Fruit fly (Drosophila melanogaster) whole organism, prepupa: ENCODE results near the gene CG42671.

ENCODE experiments used
- CG10631 ChIP-seq: fragments of 200-800 bp; sonication (Bioruptor generic); optimal IDR thresholded peaks from 2 replicates; lab custom pipeline; 2016; ENCODE audit warnings: missing biosample characterization, missing genetic modification characterization
- CG10669 ChIP-seq: fragments of 200-800 bp; sonication (Bioruptor generic); optimal IDR thresholded peaks from 3 replicates; lab custom pipeline; 2018; ENCODE audit warnings: missing biosample characterization, mild to moderate bottlenecking, missing genetic modification characterization, moderate library complexity
- CG11902 ChIP-seq: fragments of 200-800 bp; sonication (Bioruptor generic); optimal IDR thresholded peaks from 3 replicates; lab custom pipeline; 2016; ENCODE audit warnings: missing biosample characterization, missing genetic modification characterization
- CG15336 ChIP-seq: fragments of 200-800 bp; sonication (Bioruptor generic); IDR thresholded peaks from 2 replicates; pipeline ENCODE4 v1.3.6; 2022; ENCODE audit warnings: missing biosample characterization, missing genetic modification characterization
- CG16779 ChIP-seq: fragments of 200-800 bp; sonication (Bioruptor generic); optimal IDR thresholded peaks from 3 replicates; lab custom pipeline; 2017; ENCODE audit warnings: missing biosample characterization, mild to moderate bottlenecking, missing genetic modification characterization
- CG3032 ChIP-seq: fragments of 200-800 bp; optimal IDR thresholded peaks from 2 replicates; lab custom pipeline; 2019; ENCODE audit warnings: missing biosample characterization, mild to moderate bottlenecking, missing genetic modification characterization, moderate library complexity
- CG32006 ChIP-seq: fragments of 200-800 bp; sonication (Bioruptor generic); optimal IDR thresholded peaks from 3 replicates; lab custom pipeline; 2017; ENCODE audit warnings: missing biosample characterization, mild to moderate bottlenecking, missing genetic modification characterization
- CG3919 ChIP-seq: fragments of 200-800 bp; sonication (Bioruptor generic); optimal IDR thresholded peaks from 3 replicates; lab custom pipeline; 2016; ENCODE audit warnings: missing biosample characterization, missing genetic modification characterization
- CG4318 ChIP-seq: fragments of 200-800 bp; sonication (Bioruptor generic); optimal IDR thresholded peaks from 3 replicates; lab custom pipeline; 2017; ENCODE audit warnings: missing biosample characterization, mild to moderate bottlenecking, missing genetic modification characterization
- CG6163 ChIP-seq: fragments of 200-800 bp; sonication (Bioruptor generic); IDR thresholded peaks from 3 replicates; pipeline ENCODE4 v1.3.6; 2022; ENCODE audit warnings: missing biosample characterization, missing genetic modification characterization
- CG6276 ChIP-seq: fragments of 200-800 bp; sonication (Bioruptor generic); optimal IDR thresholded peaks from 2 replicates; lab custom pipeline; 2017; ENCODE audit warnings: missing biosample characterization, mild to moderate bottlenecking, missing genetic modification characterization
- CG6854 ChIP-seq: fragments of 200-800 bp; sonication (Bioruptor generic); optimal IDR thresholded peaks from 2 replicates; lab custom pipeline; 2017; ENCODE audit warnings: missing biosample characterization, mild to moderate bottlenecking, missing genetic modification characterization
- CG7368 ChIP-seq: fragments of 200-800 bp; sonication (Bioruptor generic); optimal IDR thresholded peaks from 3 replicates; lab custom pipeline; 2016; ENCODE audit warnings: missing biosample characterization, missing genetic modification characterization
- CG8319 ChIP-seq: fragments of 200-800 bp; sonication (Bioruptor generic); optimal IDR thresholded peaks from 3 replicates; lab custom pipeline; 2016; ENCODE audit warnings: missing biosample characterization, missing genetic modification characterization
- CG9139 ChIP-seq: fragments of 200-800 bp; sonication (Bioruptor generic); optimal IDR thresholded peaks from 3 replicates; lab custom pipeline; 2017; ENCODE audit warnings: missing biosample characterization, mild to moderate bottlenecking, missing genetic modification characterization
- Eip75B ChIP-seq: fragments of 200-800 bp; sonication (Bioruptor generic); optimal IDR thresholded peaks from 3 replicates; lab custom pipeline; 2016; ENCODE audit warnings: missing biosample characterization, missing genetic modification characterization
- Eip93F ChIP-seq: fragments of 200-800 bp; sonication (Bioruptor generic); optimal IDR thresholded peaks from 2 replicates; lab custom pipeline; 2016; ENCODE audit warnings: missing biosample characterization, mild to moderate bottlenecking, missing genetic modification characterization
- Ets96B ChIP-seq: fragments of 200-800 bp; optimal IDR thresholded peaks from 2 replicates; lab custom pipeline; 2019; ENCODE audit warnings: missing biosample characterization, mild to moderate bottlenecking, missing genetic modification characterization, moderate library complexity
- Gug ChIP-seq: fragments of 200-800 bp; sonication (Bioruptor generic); IDR thresholded peaks from 2 replicates; pipeline ENCODE4 v1.3.6; 2022; ENCODE audit warnings: missing biosample characterization, missing genetic modification characterization
- Hr38 ChIP-seq: sonication (Bioruptor generic); optimal IDR thresholded peaks from 2 replicates; lab custom pipeline; 2016; ENCODE audit warnings: missing biosample characterization, missing genetic modification characterization
- Hr4 ChIP-seq: fragments of 200-800 bp; sonication (Bioruptor generic); optimal IDR thresholded peaks from 3 replicates; lab custom pipeline; 2016; ENCODE audit warnings: missing biosample characterization, missing genetic modification characterization
- Lpt ChIP-seq: fragments of 200-800 bp; sonication (Bioruptor generic); optimal IDR thresholded peaks from 3 replicates; lab custom pipeline; 2016; ENCODE audit warnings: missing biosample characterization, missing genetic modification characterization
- Sox102F ChIP-seq: fragments of 200-800 bp; sonication (Bioruptor generic); optimal IDR thresholded peaks from 2 replicates; lab custom pipeline; 2016; ENCODE audit warnings: missing biosample characterization, mild to moderate bottlenecking, missing genetic modification characterization
- Sox15 ChIP-seq: fragments of 200-800 bp; sonication (Bioruptor generic); optimal IDR thresholded peaks from 3 replicates; lab custom pipeline; 2016; ENCODE audit warnings: missing biosample characterization, missing genetic modification characterization
- acj6 ChIP-seq: fragments of 200-800 bp; sonication (Bioruptor generic); optimal IDR thresholded peaks from 3 replicates; lab custom pipeline; 2016; ENCODE audit warnings: missing biosample characterization, missing genetic modification characterization
- cyc ChIP-seq: fragments of 200-800 bp; sonication (Bioruptor generic); optimal IDR thresholded peaks from 3 replicates; lab custom pipeline; 2016; ENCODE audit warnings: missing biosample characterization, missing genetic modification characterization
- dsx ChIP-seq: fragments of 200-800 bp; optimal IDR thresholded peaks from 3 replicates; lab custom pipeline; 2019; ENCODE audit warnings: missing biosample characterization, mild to moderate bottlenecking, missing genetic modification characterization, moderate library complexity; ENCODE audit not compliant: poor library complexity, severe bottlenecking
- eg ChIP-seq: fragments of 200-800 bp; sonication (Bioruptor generic); IDR thresholded peaks from 3 replicates; pipeline ENCODE4 v1.3.6; 2022; ENCODE audit warnings: missing biosample characterization, missing genetic modification characterization
- fkh ChIP-seq: fragments of 200-800 bp; sonication (Bioruptor generic); optimal IDR thresholded peaks from 3 replicates; lab custom pipeline; 2017; ENCODE audit warnings: missing biosample characterization, mild to moderate bottlenecking, missing genetic modification characterization, moderate library complexity
- lz ChIP-seq: fragments of 200-800 bp; sonication (Bioruptor generic); optimal IDR thresholded peaks from 3 replicates; lab custom pipeline; 2016; ENCODE audit warnings: missing biosample characterization, missing genetic modification characterization
- net ChIP-seq: fragments of 200-800 bp; sonication (Bioruptor generic); optimal IDR thresholded peaks from 3 replicates; lab custom pipeline; 2016; ENCODE audit warnings: missing biosample characterization, missing genetic modification characterization
- pdm3 ChIP-seq: fragments of 200-800 bp; sonication (Bioruptor generic); optimal IDR thresholded peaks from 3 replicates; lab custom pipeline; 2016; ENCODE audit warnings: missing biosample characterization, missing genetic modification characterization
- spab ChIP-seq: fragments of 200-800 bp; sonication (Bioruptor generic); optimal IDR thresholded peaks from 2 replicates; lab custom pipeline; 2017; ENCODE audit warnings: missing biosample characterization, mild to moderate bottlenecking, missing genetic modification characterization, missing genetic modification reagents
- ss ChIP-seq, 2 experiments: fragments of 200-800 bp; sonication (Bioruptor generic); optimal IDR thresholded peaks; 2 replicates in 1 of 2; 3 replicates in 1 of 2; lab custom pipeline; 2017 to 2018; ENCODE audit warnings: mild to moderate bottlenecking in 2 of 2, missing biosample characterization in 2 of 2, missing genetic modification characterization in 2 of 2, moderate library complexity in 1 of 2
- svp ChIP-seq: fragments of 200-800 bp; sonication (Bioruptor generic); peaks from one replicate; lab custom pipeline; 2016; ENCODE audit warnings: missing biosample characterization, missing genetic modification characterization
- topi ChIP-seq: fragments of 200-800 bp; sonication (Bioruptor generic); optimal IDR thresholded peaks from 3 replicates; lab custom pipeline; 2016; ENCODE audit warnings: missing biosample characterization, missing genetic modification characterization
- vri ChIP-seq: fragments of 200-800 bp; sonication (Bioruptor generic); optimal IDR thresholded peaks from 3 replicates; lab custom pipeline; 2016; ENCODE audit warnings: missing biosample characterization, mild to moderate bottlenecking, missing genetic modification characterization

The CG42671 gene

dm6 chr3L:11217893-11218292 lies 3.6 kb downstream of the CG42671 start (continued):
- TF ChIP-seq CG10669 (GFP tag; lab: Kevin White, UChicago) (no peak), Sox102F (GFP tag; lab: Kevin White, UChicago) (no peak), CG6276 (peak; percentile 40), ss (GFP tag; optimal IDR thresholded peaks at IDR 0.05; lab: Kevin White, UChicago) (no peak), vri (GFP tag; lab: Kevin White, UChicago) (no peak), CG32006 (peak; percentile 30), CG3919 (GFP tag; lab: Kevin White, UChicago) (no peak), pdm3 (GFP tag; lab: Kevin White, UChicago) (peak; percentile 28), CG7368 (GFP tag; lab: Kevin White, UChicago) (no peak), Eip75B (GFP tag; lab: Kevin White, UChicago) (no peak), CG10631 (GFP tag; lab: Kevin White, UChicago) (no peak), spab (GFP tag; lab: Kevin White, UChicago) (no peak), topi (no peak), dsx (GFP tag; lab: Kevin White, UChicago) (no peak), fkh (no peak), eg (GFP tag; lab: Robert Waterston, UW) (no peak), net (no peak), svp (no peak), CG9139 (GFP tag; lab: Kevin White, UChicago) (no peak), CG16779 (tag; lab: Kevin White, UChicago) (no peak), CG8319 (GFP tag; lab: Kevin White, UChicago) (no peak), Sox15 (GFP tag; lab: Kevin White, UChicago) (no peak)

DNA sequence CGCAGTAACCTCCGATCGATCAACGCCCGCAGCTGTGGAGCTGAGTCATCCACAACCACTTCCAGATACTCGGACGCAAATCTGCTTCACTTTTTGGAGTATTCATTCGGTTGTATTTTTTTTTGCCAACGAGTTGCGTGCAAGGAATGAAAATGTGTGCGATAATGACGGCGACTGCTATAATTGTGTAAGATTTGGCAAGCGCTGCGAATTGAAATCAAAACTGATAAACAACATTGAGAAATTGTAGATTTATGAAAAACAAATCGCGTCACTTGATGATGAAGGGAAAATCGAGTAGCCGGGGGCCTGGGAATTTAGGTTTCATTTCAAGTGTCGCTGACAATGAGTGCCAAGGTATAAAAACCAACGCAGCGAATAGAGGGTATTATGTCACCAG lies 4.6 kb downstream of the CG42671 start:
- TF ChIP-seq CG6163 (no peak), Ets96B (tag; lab: Kevin White, UChicago) (no peak), Lpt (GFP tag; lab: Kevin White, UChicago) (no peak), vri (GFP tag; lab: Kevin White, UChicago) (peak; percentile 94), CG3919 (GFP tag; lab: Kevin White, UChicago) (no peak), dsx (GFP tag; lab: Kevin White, UChicago) (no peak), acj6 (no peak), CG8319 (GFP tag; lab: Kevin White, UChicago) (no peak), CG11902 (GFP tag; lab: Kevin White, UChicago) (no peak), lz (no peak), CG3032 (no peak), CG4318 (GFP tag; lab: Kevin White, UChicago) (no peak), CG6854 (GFP tag; lab: Kevin White, UChicago) (peak; percentile 13), Eip93F (GFP tag; lab: Kevin White, UChicago) (peak; percentile 56)

DNA sequence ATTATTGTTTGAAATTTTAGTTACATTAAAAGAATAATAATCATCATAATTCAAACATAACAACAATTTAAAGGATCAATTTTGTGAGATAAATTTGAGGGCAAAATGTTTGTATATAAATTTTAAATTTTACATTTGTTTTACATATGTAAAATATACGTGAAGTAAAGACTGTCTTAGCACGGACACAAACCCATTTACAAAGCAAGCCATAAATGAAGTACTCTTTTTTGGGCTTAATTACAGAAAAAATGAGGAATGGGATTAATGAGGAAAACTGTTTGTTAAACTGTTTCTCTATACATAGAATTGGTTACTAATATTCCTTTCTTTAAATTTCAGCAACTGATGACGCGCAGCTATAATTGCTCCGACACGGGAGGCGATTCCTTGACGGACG lies 10.3 kb downstream of the CG42671 start:
- TF ChIP-seq Eip93F (GFP tag; lab: Kevin White, UChicago) (no peak), Lpt (GFP tag; lab: Kevin White, UChicago) (no peak), CG15336 (GFP tag; lab: Robert Waterston, UW) (no peak)

DNA sequence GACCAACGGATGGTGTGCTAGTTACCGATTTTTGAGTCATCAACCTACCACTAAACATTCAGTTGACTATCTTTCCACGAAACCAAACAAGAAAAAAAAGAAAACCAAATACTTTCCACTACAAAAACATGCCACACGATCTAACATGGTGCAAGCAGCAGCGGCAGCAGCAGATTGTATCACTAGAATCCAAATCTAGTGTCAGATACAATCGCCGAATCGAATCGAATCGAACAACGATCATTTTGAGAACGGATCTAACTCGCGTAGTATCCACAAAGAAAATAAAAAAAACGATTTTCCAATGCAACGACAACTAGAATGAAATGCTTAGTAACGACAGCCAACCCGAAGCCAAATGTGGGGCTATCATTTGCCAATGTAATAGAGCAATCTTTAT lies 13.4 kb downstream of the CG42671 start:
- TF ChIP-seq CG3032, result no peak
- TF ChIP-seq Gug (GFP tag; lab: Robert Waterston, UW), result no peak
- no peak for TF ChIP-seq vri (GFP tag; lab: Kevin White, UChicago)
- no peak for TF ChIP-seq CG11902 (GFP tag; lab: Kevin White, UChicago)
- no peak for TF ChIP-seq cyc (GFP tag; lab: Kevin White, UChicago)
- no peak for TF ChIP-seq Hr4 (GFP tag; lab: Kevin White, UChicago)
- no peak for TF ChIP-seq CG7368 (GFP tag; lab: Kevin White, UChicago)
- TF ChIP-seq Hr38 (GFP tag; lab: Kevin White, UChicago), result no peak
- no peak for TF ChIP-seq fkh
- no peak for TF ChIP-seq CG32006
- TF ChIP-seq, all 60 proteins: peak for 0
